Worm (Caenorhabditis elegans) whole organism, late embryonic: ENCODE measurements around the gene T01H3.2.

Experiments used
- C08G9.2 ChIP-seq: sonication (generic microtip); optimal IDR thresholded peaks from 2 replicates; lab custom pipeline; 2016; ENCODE audit warnings: mild to moderate bottlenecking, missing genetic modification characterization, moderate library complexity, missing compliant biosample characterization
- K02D7.2 ChIP-seq: sonication (generic microtip); optimal IDR thresholded peaks from 2 replicates; lab custom pipeline; 2017; ENCODE audit warnings: mild to moderate bottlenecking, missing genetic modification characterization, missing compliant biosample characterization
- K09A11.1 ChIP-seq: sonication (generic microtip); optimal IDR thresholded peaks from 2 replicates; lab custom pipeline; 2017; ENCODE audit warnings: antibody characterized with exemption, mild to moderate bottlenecking, missing genetic modification characterization, missing compliant biosample characterization; ENCODE audit not compliant: insufficient read depth
- ceh-14 ChIP-seq: sonication (generic microtip); optimal IDR thresholded peaks from 2 replicates; lab custom pipeline; 2016; ENCODE audit warnings: missing genotype, missing genetic modification characterization, missing compliant biosample characterization
- ceh-18 ChIP-seq: sonication (generic microtip); optimal IDR thresholded peaks from 2 replicates; lab custom pipeline; 2016; ENCODE audit warnings: missing genetic modification characterization, missing compliant biosample characterization
- ceh-19 ChIP-seq: fragments of 200-800 bp; sonication (Bioruptor generic); optimal IDR thresholded peaks from 2 replicates; lab custom pipeline; 2018; ENCODE audit warnings: mild to moderate bottlenecking, missing genetic modification characterization, missing compliant biosample characterization
- ceh-2 ChIP-seq: sonication (generic microtip); optimal IDR thresholded peaks from 2 replicates; lab custom pipeline; 2016; ENCODE audit warnings: missing genotype, missing genetic modification characterization, missing compliant biosample characterization
- ceh-24 ChIP-seq: sonication (generic microtip); optimal IDR thresholded peaks from 2 replicates; lab custom pipeline; 2016; ENCODE audit warnings: mild to moderate bottlenecking, missing genetic modification characterization, missing compliant biosample characterization
- ceh-31 ChIP-seq: sonication (generic microtip); optimal IDR thresholded peaks from 2 replicates; lab custom pipeline; 2016; ENCODE audit warnings: missing genetic modification characterization, missing compliant biosample characterization
- ceh-45 ChIP-seq: fragments of 200-800 bp; sonication (Bioruptor generic); IDR thresholded peaks from 2 replicates; pipeline ENCODE4 v1.3.6; 2022; ENCODE audit warnings: missing genetic modification reagents, missing genetic modification characterization, missing compliant biosample characterization
- ceh-48 ChIP-seq: sonication (generic microtip); optimal IDR thresholded peaks from 2 replicates; lab custom pipeline; 2016; ENCODE audit warnings: missing genetic modification characterization, inconsistent platforms, missing compliant biosample characterization
- ceh-6 ChIP-seq: fragments of 200-800 bp; sonication (Bioruptor generic); optimal IDR thresholded peaks from 2 replicates; lab custom pipeline; 2018; ENCODE audit warnings: mild to moderate bottlenecking, missing genetic modification characterization, missing compliant biosample characterization
- dmd-4 ChIP-seq: sonication (generic microtip); optimal IDR thresholded peaks from 2 replicates; lab custom pipeline; 2016; ENCODE audit warnings: borderline replicate concordance, missing genetic modification characterization, missing compliant biosample characterization
- dve-1 ChIP-seq: sonication (generic microtip); optimal IDR thresholded peaks from 2 replicates; lab custom pipeline; 2017; ENCODE audit warnings: antibody characterized with exemption, mild to moderate bottlenecking, missing genetic modification characterization, missing compliant biosample characterization
- elt-2 ChIP-seq: sonication (generic microtip); optimal IDR thresholded peaks from 2 replicates; lab custom pipeline; 2016; ENCODE audit warnings: missing genetic modification reagents, missing genetic modification characterization, missing compliant biosample characterization
- elt-4 ChIP-seq: sonication (generic microtip); optimal IDR thresholded peaks from 2 replicates; lab custom pipeline; 2016; ENCODE audit warnings: missing genetic modification characterization, missing compliant biosample characterization
- fax-1 ChIP-seq: sonication (generic microtip); optimal IDR thresholded peaks from 2 replicates; lab custom pipeline; 2016; ENCODE audit warnings: missing genotype, missing genetic modification characterization, missing compliant biosample characterization
- fkh-10 ChIP-seq: fragments of 150-350 bp; optimal IDR thresholded peaks from 2 replicates; lab custom pipeline; 2014; ENCODE audit warnings: missing biosample characterization, missing genetic modification reagents, missing genetic modification characterization
- gmeb-2 ChIP-seq: sonication (generic microtip); optimal IDR thresholded peaks from 2 replicates; lab custom pipeline; 2016; ENCODE audit warnings: missing genetic modification characterization, inconsistent platforms, missing compliant biosample characterization
- hlh-13 ChIP-seq: fragments of 200-800 bp; sonication (Bioruptor generic); optimal IDR thresholded peaks from 2 replicates; lab custom pipeline; 2018; ENCODE audit warnings: mild to moderate bottlenecking, missing genetic modification characterization, missing compliant biosample characterization
- hlh-30 ChIP-seq: sonication (generic microtip); optimal IDR thresholded peaks from 2 replicates; lab custom pipeline; 2017; ENCODE audit warnings: antibody characterized with exemption, missing genetic modification characterization, missing compliant biosample characterization; ENCODE audit not compliant: insufficient read depth
- hlh-6 ChIP-seq: sonication (generic microtip); optimal IDR thresholded peaks from 2 replicates; lab custom pipeline; 2016; ENCODE audit warnings: missing genotype, missing genetic modification characterization, missing compliant biosample characterization
- hlh-8 ChIP-seq: sonication (generic microtip); optimal IDR thresholded peaks from 2 replicates; lab custom pipeline; 2016; ENCODE audit warnings: missing genotype, missing genetic modification characterization, missing compliant biosample characterization
- lim-6 ChIP-seq: sonication (generic microtip); optimal IDR thresholded peaks from 2 replicates; lab custom pipeline; 2016; ENCODE audit warnings: missing genetic modification characterization, missing compliant biosample characterization
- lin-11 ChIP-seq: fragments of 200-800 bp; sonication (Bioruptor generic); optimal IDR thresholded peaks from 2 replicates; lab custom pipeline; 2018; ENCODE audit warnings: mild to moderate bottlenecking, missing genetic modification characterization, missing compliant biosample characterization
- nfya-1 ChIP-seq: sonication (generic microtip); optimal IDR thresholded peaks from 2 replicates; lab custom pipeline; 2017; ENCODE audit warnings: missing genetic modification characterization, mild to moderate bottlenecking, missing compliant biosample characterization, antibody characterized with exemption, moderate library complexity
- nhr-11 ChIP-seq: fragments of 150-350 bp; optimal IDR thresholded peaks from 2 replicates; lab custom pipeline; 2014; ENCODE audit warnings: missing biosample characterization, missing genetic modification characterization
- pat-9 ChIP-seq: fragments of 200-800 bp; sonication (Bioruptor generic); optimal IDR thresholded peaks from 2 replicates; lab custom pipeline; 2018; ENCODE audit warnings: mild to moderate bottlenecking, missing genetic modification characterization, moderate library complexity, missing compliant biosample characterization
- pax-1 ChIP-seq: fragments of 150-350 bp; optimal IDR thresholded peaks from 2 replicates; lab custom pipeline; 2014; ENCODE audit warnings: missing biosample characterization, missing genetic modification characterization
- pqm-1 ChIP-seq: sonication (generic microtip); optimal IDR thresholded peaks from 2 replicates; lab custom pipeline; 2016; ENCODE audit warnings: missing genetic modification characterization, missing compliant biosample characterization
- pros-1 ChIP-seq: fragments of 150-350 bp; optimal IDR thresholded peaks from 2 replicates; lab custom pipeline; 2014; ENCODE audit warnings: missing biosample characterization, missing genetic modification reagents, missing genetic modification characterization
- sdc-2 ChIP-seq: sonication (generic microtip); optimal IDR thresholded peaks from 2 replicates; lab custom pipeline; 2016; ENCODE audit warnings: missing genotype, missing genetic modification characterization, missing compliant biosample characterization
- syd-9 ChIP-seq: sonication (generic microtip); optimal IDR thresholded peaks from 2 replicates; lab custom pipeline; 2016; ENCODE audit warnings: mild to moderate bottlenecking, missing genetic modification characterization, moderate library complexity, missing compliant biosample characterization
- tbx-2 ChIP-seq: sonication (generic microtip); optimal IDR thresholded peaks from 2 replicates; lab custom pipeline; 2016; ENCODE audit warnings: missing genetic modification characterization, missing compliant biosample characterization
- tbx-7 ChIP-seq: sonication (generic microtip); optimal IDR thresholded peaks from 2 replicates; lab custom pipeline; 2016; ENCODE audit warnings: missing genotype, missing genetic modification characterization, missing compliant biosample characterization
- unc-42 ChIP-seq: sonication (generic microtip); optimal IDR thresholded peaks from 2 replicates; lab custom pipeline; 2016; ENCODE audit warnings: missing genotype, missing genetic modification characterization, missing compliant biosample characterization
- unc-55 ChIP-seq: sonication (generic microtip); optimal IDR thresholded peaks from 2 replicates; lab custom pipeline; 2017; ENCODE audit warnings: missing biosample characterization, missing genetic modification reagents, missing genetic modification characterization

The T01H3.2 gene

ce11 chrII:7870632-7871031 lies 7.2 kb downstream of the T01H3.2 start:
- peak; percentile 14 for TF ChIP-seq ceh-18
- no peak for TF ChIP-seq ceh-24 (tag; lab: Kevin White, UChicago)
- TF ChIP-seq tbx-2 (tag; lab: Kevin White, UChicago), result peak; percentile 8
- TF ChIP-seq nfya-1 (tag; lab: Kevin White, UChicago), result peak; percentile 24
- TF ChIP-seq ceh-31 (tag; lab: Kevin White, UChicago), result no peak
- no peak for TF ChIP-seq ceh-2 (tag; lab: Kevin White, UChicago)
- TF ChIP-seq hlh-13 (GFP tag; lab: Kevin White, UChicago), result no peak

ce11 chrII:7870062-7870461 lies 7.7 kb downstream of the T01H3.2 start, which contains the start of gene ztf-17:
Gene ztf-17 (minus strand): TSS chrII:7870162.
- no peak for TF ChIP-seq elt-2
- TF ChIP-seq ceh-48 (tag; lab: Kevin White, UChicago), result no peak
- TF ChIP-seq pat-9 (tag; lab: Kevin White, UChicago), result no peak
- TF ChIP-seq dmd-4, result no peak
- no peak for TF ChIP-seq lim-6 (tag; lab: Kevin White, UChicago)
- no peak for TF ChIP-seq pqm-1
- no peak for TF ChIP-seq gmeb-2 (tag; lab: Kevin White, UChicago)
- TF ChIP-seq sdc-2 (tag; lab: Kevin White, UChicago), result no peak
- TF ChIP-seq pros-1 (tag; lab: Kevin White, UChicago), result no peak
- TF ChIP-seq syd-9 (tag; lab: Kevin White, UChicago), result no peak
- no peak for TF ChIP-seq hlh-6 (tag; lab: Kevin White, UChicago)
- TF ChIP-seq tbx-2 (tag; lab: Kevin White, UChicago), result no peak
- TF ChIP-seq lin-11 (tag; lab: Kevin White, UChicago), result no peak
- no peak for TF ChIP-seq K02D7.2 (tag; lab: Kevin White, UChicago)
- no peak for TF ChIP-seq ceh-31 (tag; lab: Kevin White, UChicago)
- no peak for TF ChIP-seq C08G9.2 (tag; lab: Kevin White, UChicago)
- TF ChIP-seq fax-1 (tag; lab: Kevin White, UChicago), result no peak
- TF ChIP-seq fkh-10 (GFP tag; lab: Kevin White, UChicago), result no peak
- no peak for TF ChIP-seq hlh-30 (tag; lab: Kevin White, UChicago)

ce11 chrII:7866081-7866480 lies 11.7 kb downstream of the T01H3.2 start:
- TF ChIP-seq ceh-2 (tag; lab: Kevin White, UChicago) (no peak), nhr-11 (tag; lab: Kevin White, UChicago) (peak; percentile 32)

ce11 chrII:7864892-7865291 lies 12.9 kb downstream of the T01H3.2 start:
- TF ChIP-seq ceh-19, result no peak
- TF ChIP-seq ceh-24 (tag; lab: Kevin White, UChicago), result no peak
- TF ChIP-seq pax-1 (tag; lab: Kevin White, UChicago), result no peak
- no peak for TF ChIP-seq unc-55 (GFP tag; lab: Kevin White, UChicago)
- no peak for TF ChIP-seq ceh-14
- TF ChIP-seq unc-42 (tag; lab: Kevin White, UChicago), result no peak
- no peak for TF ChIP-seq tbx-7
- no peak for TF ChIP-seq gmeb-2 (tag; lab: Kevin White, UChicago)
- TF ChIP-seq dve-1 (tag; lab: Kevin White, UChicago), result no peak
- TF ChIP-seq hlh-8 (tag; lab: Kevin White, UChicago), result no peak

- TF ChIP-seq ceh-6 (no peak), elt-4 (no peak), lin-11 (tag; lab: Kevin White, UChicago) (no peak), nfya-1 (tag; lab: Kevin White, UChicago) (peak; percentile 12), K09A11.1 (tag; lab: Kevin White, UChicago) (no peak), ceh-45 (GFP tag; lab: Robert Waterston, UW) (no peak), ceh-48 (tag; lab: Kevin White, UChicago) (no peak), elt-2 (peak; percentile 15)
These were observed 13.6 kb downstream of the T01H3.2 start, which contains the start of gene ostb-1 for ce11 chrII:7864207-7864606. Gene ostb-1 (plus strand): TSS chrII:7864507.
